Worm (Caenorhabditis elegans) whole organism, mixed stage, embryonic: ENCODE measurements around the gene F15B9.11.

Experiments
- M03D4.4 ChIP-seq: sonication (generic microtip); optimal IDR thresholded peaks from 2 replicates; lab custom pipeline; 2017; ENCODE audit warnings: mild to moderate bottlenecking, missing genetic modification characterization, missing compliant biosample characterization
- bed-3 ChIP-seq: fragments of 200-800 bp; sonication (Bioruptor generic); optimal IDR thresholded peaks from 3 replicates; lab custom pipeline; 2018; ENCODE audit warnings: mild to moderate bottlenecking, missing genetic modification characterization, moderate library complexity, missing compliant biosample characterization
- ceh-39 ChIP-seq: fragments of 150-350 bp; optimal IDR thresholded peaks from 2 replicates; lab custom pipeline; 2014; ENCODE audit warnings: missing biosample characterization, missing genetic modification characterization
- ceh-43 ChIP-seq: fragments of 200-800 bp; sonication (Bioruptor generic); optimal IDR thresholded peaks from 2 replicates; lab custom pipeline; 2018; ENCODE audit warnings: mild to moderate bottlenecking, missing genetic modification characterization, moderate library complexity, missing compliant biosample characterization
- ceh-83 ChIP-seq: fragments of 200-800 bp; sonication (Bioruptor generic); optimal IDR thresholded peaks from 2 replicates; lab custom pipeline; 2018; ENCODE audit warnings: mild to moderate bottlenecking, missing genetic modification characterization, missing compliant biosample characterization
- ces-1 ChIP-seq: fragments of 150-350 bp; optimal IDR thresholded peaks from 2 replicates; lab custom pipeline; 2014; ENCODE audit warnings: missing biosample characterization, missing genetic modification reagents, missing genetic modification characterization
- cnd-1 ChIP-seq: fragments of 200-800 bp; sonication (Bioruptor generic); optimal IDR thresholded peaks from 2 replicates; lab custom pipeline; 2018; ENCODE audit warnings: mild to moderate bottlenecking, missing genetic modification characterization, missing compliant biosample characterization
- elt-3 ChIP-seq: fragments of 150-350 bp; optimal IDR thresholded peaks from 2 replicates; lab custom pipeline; 2014; ENCODE audit warnings: missing biosample characterization, missing genetic modification characterization
- flh-1 ChIP-seq: fragments of 200-800 bp; sonication (Bioruptor generic); optimal IDR thresholded peaks from 2 replicates; lab custom pipeline; 2018; ENCODE audit warnings: mild to moderate bottlenecking, missing genetic modification characterization, moderate library complexity, missing compliant biosample characterization
- ham-2 ChIP-seq: fragments of 200-800 bp; sonication (Bioruptor generic); optimal IDR thresholded peaks from 2 replicates; lab custom pipeline; 2018; ENCODE audit warnings: mild to moderate bottlenecking, missing genetic modification characterization, missing compliant biosample characterization
- hlh-1 ChIP-seq: fragments of 150-350 bp; optimal IDR thresholded peaks from 2 replicates; lab custom pipeline; 2014; ENCODE audit warnings: missing biosample characterization, missing genetic modification reagents, missing genetic modification characterization
- lin-13 ChIP-seq: fragments of 150-350 bp; optimal IDR thresholded peaks from 2 replicates; lab custom pipeline; 2014; ENCODE audit warnings: missing biosample characterization, missing genetic modification characterization
- lin-32 ChIP-seq: fragments of 200-800 bp; sonication (Bioruptor generic); optimal IDR thresholded peaks from 2 replicates; lab custom pipeline; 2018; ENCODE audit warnings: mild to moderate bottlenecking, missing genetic modification characterization, missing compliant biosample characterization
- lsy-2 ChIP-seq: fragments of 150-350 bp; optimal IDR thresholded peaks from 2 replicates; lab custom pipeline; 2014; ENCODE audit warnings: missing biosample characterization, missing genetic modification characterization
- mab-5 ChIP-seq: fragments of 150-350 bp; optimal IDR thresholded peaks from 2 replicates; lab custom pipeline; 2014; ENCODE audit warnings: missing biosample characterization, missing genetic modification characterization
- mep-1 ChIP-seq: fragments of 150-350 bp; optimal IDR thresholded peaks from 2 replicates; lab custom pipeline; 2017; ENCODE audit warnings: missing biosample characterization, missing genetic modification reagents, missing genetic modification characterization, inconsistent platforms
- mls-2 ChIP-seq: sonication (generic microtip); optimal IDR thresholded peaks from 2 replicates; lab custom pipeline; 2016; ENCODE audit warnings: mild to moderate bottlenecking, missing genetic modification characterization, moderate library complexity, missing compliant biosample characterization
- nhr-12 ChIP-seq: fragments of 150-350 bp; optimal IDR thresholded peaks from 2 replicates; lab custom pipeline; 2014; ENCODE audit warnings: missing biosample characterization, missing genetic modification characterization
- nhr-2 ChIP-seq: fragments of 150-350 bp; optimal IDR thresholded peaks from 2 replicates; lab custom pipeline; 2014; ENCODE audit warnings: missing biosample characterization, missing genetic modification characterization
- nhr-28 ChIP-seq: fragments of 150-350 bp; optimal IDR thresholded peaks from 2 replicates; lab custom pipeline; 2014; ENCODE audit warnings: missing biosample characterization, missing genetic modification characterization
- nhr-76 ChIP-seq: sonication (generic microtip); optimal IDR thresholded peaks from 2 replicates; lab custom pipeline; 2017; ENCODE audit warnings: missing biosample characterization, missing genetic modification characterization
- pha-4 ChIP-seq: fragments of 150-350 bp; optimal IDR thresholded peaks from 2 replicates; lab custom pipeline; 2018; ENCODE audit warnings: missing biosample characterization, missing genetic modification reagents, missing genetic modification characterization
- sem-2 ChIP-seq: fragments of 200-800 bp; sonication (Bioruptor generic); optimal IDR thresholded peaks from 2 replicates; lab custom pipeline; 2018; ENCODE audit warnings: mild to moderate bottlenecking, missing genetic modification characterization, missing compliant biosample characterization
- snpc-4 ChIP-seq: fragments of 150-350 bp; optimal IDR thresholded peaks from 2 replicates; lab custom pipeline; 2014; ENCODE audit warnings: missing biosample characterization, missing genetic modification characterization
- sptf-1 ChIP-seq: sonication (generic microtip); optimal IDR thresholded peaks from 2 replicates; lab custom pipeline; 2017; ENCODE audit warnings: mild to moderate bottlenecking, missing genetic modification characterization, moderate library complexity, missing compliant biosample characterization
- tbx-8 ChIP-seq: fragments of 200-800 bp; sonication (Bioruptor generic); optimal IDR thresholded peaks from 2 replicates; lab custom pipeline; 2018; ENCODE audit warnings: mild to moderate bottlenecking, missing genetic modification characterization, moderate library complexity, missing compliant biosample characterization
- unc-39 ChIP-seq: fragments of 150-350 bp; optimal IDR thresholded peaks from 2 replicates; lab custom pipeline; 2014; ENCODE audit warnings: missing biosample characterization, missing genetic modification characterization
- unc-62 ChIP-seq: fragments of 150-350 bp; optimal IDR thresholded peaks from 2 replicates; lab custom pipeline; 2014; ENCODE audit warnings: missing biosample characterization, missing genetic modification reagents, missing genetic modification characterization
- zip-8 ChIP-seq: fragments of 150-350 bp; optimal IDR thresholded peaks from 2 replicates; lab custom pipeline; 2014; ENCODE audit warnings: missing biosample characterization, missing genetic modification characterization
- ztf-11 ChIP-seq: fragments of 150-350 bp; optimal IDR thresholded peaks from 2 replicates; lab custom pipeline; 2014; ENCODE audit warnings: missing biosample characterization, missing genetic modification characterization

Gene F15B9.11

DNA sequence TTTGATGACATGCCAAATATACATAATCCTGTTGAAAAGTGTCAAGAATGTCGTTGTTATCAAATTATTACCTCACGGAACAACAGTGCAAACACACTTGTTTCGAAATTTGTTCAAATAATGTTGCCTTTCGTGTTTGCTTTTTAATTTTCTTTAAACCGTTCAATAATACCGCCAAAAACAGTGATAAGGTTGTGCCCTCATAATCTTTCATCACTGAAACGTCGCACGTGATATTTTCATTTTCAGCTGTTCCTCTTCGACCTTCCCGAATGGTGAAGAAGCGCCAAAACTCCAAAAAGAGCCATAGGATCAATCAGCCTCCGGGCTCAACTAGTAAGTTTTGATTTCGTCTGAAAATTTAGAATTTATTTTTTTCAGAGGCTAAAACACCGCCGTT, 9.4 kb upstream of the F15B9.11 start, which contains the start of gene inft-2:
inft-2 (plus strand) TSS at position 248 of the 400 bp plus-strand sequence.
- TF ChIP-seq lin-13 = no peak
- TF ChIP-seq sptf-1 (tag; lab: Kevin White, UChicago) = no peak
- TF ChIP-seq ceh-39 (tag; lab: Kevin White, UChicago) = no peak
- no peak for TF ChIP-seq ceh-83
- no peak for TF ChIP-seq pha-4
- no peak for TF ChIP-seq lin-32 (GFP tag; lab: Kevin White, UChicago)
- no peak for TF ChIP-seq mab-5 (tag; lab: Kevin White, UChicago)

- TF ChIP-seq zip-8 (tag; lab: Kevin White, UChicago) (no peak), unc-39 (tag; lab: Kevin White, UChicago) (no peak), ztf-11 (tag; lab: Kevin White, UChicago) (no peak), ceh-83 (no peak), nhr-2 (tag; lab: Kevin White, UChicago) (no peak), lin-13 (no peak), nhr-28 (tag; lab: Kevin White, UChicago) (no peak), flh-1 (GFP tag; lab: Kevin White, UChicago) (no peak), lin-32 (GFP tag; lab: Kevin White, UChicago) (no peak), mls-2 (no peak), sem-2 (GFP tag; lab: Kevin White, UChicago) (no peak), ham-2 (GFP tag; lab: Kevin White, UChicago) (no peak), unc-62 (GFP tag; lab: Kevin White, UChicago) (no peak)
- TF ChIP-seq, all 35 proteins: peak for 0
Measured at ce11 chrV:13000068-13000467, 7.4 kb upstream of the F15B9.11 start.

- no peak for TF ChIP-seq snpc-4
- TF ChIP-seq lin-32 (GFP tag; lab: Kevin White, UChicago) = no peak
- no peak for TF ChIP-seq flh-1 (GFP tag; lab: Kevin White, UChicago)
- TF ChIP-seq nhr-12 = no peak
- TF ChIP-seq elt-3 (tag; lab: Kevin White, UChicago) = no peak
- TF ChIP-seq bed-3 (GFP tag; lab: Kevin White, UChicago) = no peak
- TF ChIP-seq ham-2 (GFP tag; lab: Kevin White, UChicago) = no peak
- no peak for TF ChIP-seq lsy-2
- TF ChIP-seq zip-8 (tag; lab: Kevin White, UChicago) = no peak
- no peak for TF ChIP-seq ceh-43
- no peak for TF ChIP-seq ces-1 (GFP tag; lab: Kevin White, UChicago)
- TF ChIP-seq mls-2 = no peak
- TF ChIP-seq pha-4 = no peak
- TF ChIP-seq lin-13 = no peak
- TF ChIP-seq nhr-76 = no peak
- no peak for TF ChIP-seq M03D4.4 (tag; lab: Kevin White, UChicago)
- TF ChIP-seq ceh-39 (tag; lab: Kevin White, UChicago) = no peak
- no peak for TF ChIP-seq sptf-1 (tag; lab: Kevin White, UChicago)
- TF ChIP-seq ztf-11 (tag; lab: Kevin White, UChicago) = no peak
Measured at ce11 chrV:12999559-12999958, 6.9 kb upstream of the F15B9.11 start, which contains the start of gene far-4. TSS of gene far-4 (minus strand) at chrV:12999659.

- TF ChIP-seq lsy-2 = no peak
- TF ChIP-seq flh-1 (GFP tag; lab: Kevin White, UChicago) = no peak
- no peak for TF ChIP-seq lin-32 (GFP tag; lab: Kevin White, UChicago)
- TF ChIP-seq unc-39 (tag; lab: Kevin White, UChicago) = no peak
- no peak for TF ChIP-seq ham-2 (GFP tag; lab: Kevin White, UChicago)
- TF ChIP-seq hlh-1 = no peak
- TF ChIP-seq ztf-11 (tag; lab: Kevin White, UChicago) = no peak
- TF ChIP-seq pha-4 = no peak
- TF ChIP-seq nhr-28 (tag; lab: Kevin White, UChicago) = no peak
- TF ChIP-seq zip-8 (tag; lab: Kevin White, UChicago) = no peak
- TF ChIP-seq mep-1 (tag; lab: Kevin White, UChicago) = no peak
- no peak for TF ChIP-seq tbx-8 (GFP tag; lab: Kevin White, UChicago)
- no peak for TF ChIP-seq bed-3 (GFP tag; lab: Kevin White, UChicago)
Measured at ce11 chrV:12997422-12997821, 4.7 kb upstream of the F15B9.11 start, which contains the start of gene far-3. TSS of gene far-3 (minus strand) at chrV:12997522.

ce11 chrV:12995269-12995668, 2.6 kb upstream of the F15B9.11 start, which contains the start of gene far-5:
TSS of gene far-5 (plus strand) at chrV:12995569.
- TF ChIP-seq cnd-1 (no peak), flh-1 (GFP tag; lab: Kevin White, UChicago) (no peak), pha-4 (no peak), sem-2 (GFP tag; lab: Kevin White, UChicago) (no peak)
